Fruit fly (Drosophila melanogaster) whole organism, embryonic: ENCODE data around the gene Sptr.

Source experiments
- BEAF-32 ChIP-seq: fragments of 200-800 bp; sonication (Bioruptor generic); optimal IDR thresholded peaks from 3 replicates; lab custom pipeline; 2017; ENCODE audit warnings: missing biosample characterization, missing genetic modification characterization, mild to moderate bottlenecking, moderate library complexity, missing genetic modification reagents
- Blimp-1 ChIP-seq: fragments of 200-800 bp; sonication (Bioruptor generic); optimal IDR thresholded peaks from 3 replicates; lab custom pipeline; 2018; ENCODE audit warnings: missing biosample characterization, missing genetic modification characterization, mild to moderate bottlenecking, moderate library complexity, missing genetic modification reagents
- BtbVII ChIP-seq: fragments of 200-800 bp; sonication (Bioruptor generic); optimal IDR thresholded peaks from 3 replicates; lab custom pipeline; 2017; ENCODE audit warnings: missing biosample characterization, mild to moderate bottlenecking, missing genetic modification characterization
- CG12391 ChIP-seq: fragments of 200-800 bp; sonication (Bioruptor generic); optimal IDR thresholded peaks from 3 replicates; lab custom pipeline; 2018; ENCODE audit warnings: missing biosample characterization, mild to moderate bottlenecking, missing genetic modification characterization, moderate library complexity
- CG12769 ChIP-seq: fragments of 200-800 bp; sonication (Bioruptor generic); optimal IDR thresholded peaks from 2 replicates; lab custom pipeline; 2019; ENCODE audit warnings: missing biosample characterization, mild to moderate bottlenecking, missing genetic modification characterization, moderate library complexity
- CG13123 ChIP-seq: fragments of 200-800 bp; sonication (Bioruptor generic); optimal IDR thresholded peaks from 2 replicates; lab custom pipeline; 2016; ENCODE audit warnings: missing biosample characterization, missing genetic modification characterization
- CG13287 ChIP-seq: fragments of 200-800 bp; sonication (Bioruptor generic); IDR thresholded peaks from 2 replicates; pipeline ENCODE4 v1.3.6; 2022; ENCODE audit warnings: missing biosample characterization, missing genetic modification characterization; ENCODE audit not compliant: partially characterized antibody
- CG13296 ChIP-seq: fragments of 200-800 bp; sonication (Bioruptor generic); optimal IDR thresholded peaks from 3 replicates; lab custom pipeline; 2018; ENCODE audit warnings: missing biosample characterization, mild to moderate bottlenecking, missing genetic modification characterization
- CG14014 ChIP-seq: fragments of 200-800 bp; sonication (Bioruptor generic); IDR thresholded peaks from 2 replicates; pipeline ENCODE4 v1.3.6; 2022; ENCODE audit warnings: missing biosample characterization, missing genetic modification characterization
- CG15479 ChIP-seq: fragments of 200-800 bp; sonication (Bioruptor generic); optimal IDR thresholded peaks from 3 replicates; lab custom pipeline; 2019; ENCODE audit warnings: missing biosample characterization, mild to moderate bottlenecking, missing genetic modification characterization, moderate library complexity
- CG1602 ChIP-seq: fragments of 200-800 bp; sonication (Bioruptor generic); optimal IDR thresholded peaks from 3 replicates; lab custom pipeline; 2016; ENCODE audit warnings: missing biosample characterization, missing genetic modification characterization
- CG1603 ChIP-seq: fragments of 200-800 bp; sonication (Bioruptor generic); optimal IDR thresholded peaks from 2 replicates; lab custom pipeline; 2019; ENCODE audit warnings: missing biosample characterization, mild to moderate bottlenecking, missing genetic modification characterization, moderate library complexity
- CG16813 ChIP-seq: fragments of 200-800 bp; sonication (Bioruptor generic); IDR thresholded peaks from 3 replicates; pipeline ENCODE4 v1.3.6; 2022; ENCODE audit warnings: missing biosample characterization, missing genetic modification characterization; ENCODE audit not compliant: partially characterized antibody
- CG17361 ChIP-seq: fragments of 200-800 bp; sonication (Bioruptor generic); IDR thresholded peaks from 3 replicates; pipeline ENCODE4 v1.3.6; 2022; ENCODE audit warnings: missing biosample characterization, missing genetic modification characterization
- CG2199 ChIP-seq: fragments of 200-800 bp; sonication (Bioruptor generic); IDR thresholded peaks from 3 replicates; pipeline ENCODE4 v1.3.6; 2022; ENCODE audit warnings: missing biosample characterization, missing genetic modification characterization
- CG32767 ChIP-seq: fragments of 200-800 bp; sonication (Bioruptor generic); IDR thresholded peaks from 2 replicates; pipeline ENCODE4 v1.3.6; 2022; ENCODE audit warnings: missing biosample characterization, missing genetic modification characterization
- CG43689 ChIP-seq: fragments of 200-800 bp; sonication (Bioruptor generic); IDR thresholded peaks from 2 replicates; pipeline ENCODE4 v1.3.6; 2022; ENCODE audit warnings: missing biosample characterization, missing genetic modification characterization
- CG4730 ChIP-seq: fragments of 200-800 bp; sonication (Bioruptor generic); IDR thresholded peaks from 2 replicates; pipeline ENCODE4 v1.3.6; 2022; ENCODE audit warnings: missing biosample characterization, missing genetic modification characterization
- CG6854 ChIP-seq: fragments of 200-800 bp; sonication (Bioruptor generic); optimal IDR thresholded peaks from 3 replicates; lab custom pipeline; 2017; ENCODE audit warnings: missing biosample characterization, mild to moderate bottlenecking, missing genetic modification characterization
- CrebB ChIP-seq: fragments of 200-800 bp; sonication (Bioruptor generic); optimal IDR thresholded peaks from 3 replicates; lab custom pipeline; 2018; ENCODE audit warnings: missing biosample characterization, mild to moderate bottlenecking, missing genetic modification characterization
- Dll ChIP-seq: fragments of 200-800 bp; sonication (Bioruptor generic); IDR thresholded peaks from 4 replicates; pipeline ENCODE4 v1.3.6; 2022; ENCODE audit warnings: missing biosample characterization, missing genetic modification characterization; ENCODE audit not compliant: partially characterized antibody
- Drgx ChIP-seq: fragments of 200-800 bp; sonication (Bioruptor generic); IDR thresholded peaks from 2 replicates; pipeline ENCODE4 v1.3.6; 2022; ENCODE audit warnings: missing biosample characterization, missing genetic modification characterization
- HLHmδ ChIP-seq: fragments of 200-800 bp; sonication (Bioruptor generic); optimal IDR thresholded peaks from 2 replicates; lab custom pipeline; 2018; ENCODE audit warnings: missing biosample characterization, mild to moderate bottlenecking, missing genetic modification characterization, moderate library complexity
- Hr39 ChIP-seq: fragments of >200 bp; optimal IDR thresholded peaks from 2 replicates; lab custom pipeline; 2017
- MTF-1 ChIP-seq: fragments of 200-800 bp; sonication (Bioruptor generic); optimal IDR thresholded peaks from 2 replicates; lab custom pipeline; 2018; ENCODE audit warnings: missing biosample characterization, mild to moderate bottlenecking, missing genetic modification characterization, borderline replicate concordance
- Med ChIP-seq: fragments of 200-800 bp; sonication (Bioruptor generic); peaks from one replicate; lab custom pipeline; 2016; ENCODE audit warnings: missing biosample characterization, missing genetic modification characterization, mild to moderate bottlenecking, inconsistent platforms, moderate library complexity
- NC2β ChIP-seq: fragments of 200-800 bp; sonication (Bioruptor generic); optimal IDR thresholded peaks from 2 replicates; lab custom pipeline; 2016; ENCODE audit warnings: missing biosample characterization, missing genetic modification characterization
- PHDP ChIP-seq: fragments of 200-800 bp; sonication (Bioruptor generic); optimal IDR thresholded peaks from 3 replicates; lab custom pipeline; 2018; ENCODE audit warnings: missing biosample characterization, mild to moderate bottlenecking, missing genetic modification characterization, moderate library complexity
- al ChIP-seq: fragments of 200-800 bp; sonication (Bioruptor generic); IDR thresholded peaks from 2 replicates; pipeline ENCODE4 v1.3.6; 2022; ENCODE audit warnings: missing biosample characterization, missing genetic modification characterization
- cg ChIP-seq: fragments of 200-800 bp; sonication (Bioruptor generic); optimal IDR thresholded peaks from 3 replicates; lab custom pipeline; 2019; ENCODE audit warnings: missing biosample characterization, mild to moderate bottlenecking, missing genetic modification characterization, moderate library complexity
- cwo ChIP-seq: fragments of 200-800 bp; sonication (Bioruptor generic); optimal IDR thresholded peaks from 3 replicates; lab custom pipeline; 2017; ENCODE audit warnings: missing biosample characterization, missing genetic modification characterization, mild to moderate bottlenecking, moderate library complexity, missing genetic modification reagents
- eyg ChIP-seq: fragments of 200-800 bp; sonication (Bioruptor generic); optimal IDR thresholded peaks from 3 replicates; lab custom pipeline; 2016; ENCODE audit warnings: missing biosample characterization, missing genetic modification characterization
- h ChIP-seq: fragments of >200 bp; optimal IDR thresholded peaks from 2 replicates; lab custom pipeline; 2017
- hbn ChIP-seq: fragments of 200-800 bp; sonication (Bioruptor generic); IDR thresholded peaks from 2 replicates; pipeline ENCODE4 v1.3.6; 2022; ENCODE audit warnings: missing biosample characterization, missing genetic modification characterization; ENCODE audit not compliant: partially characterized antibody
- kah ChIP-seq: fragments of 200-800 bp; sonication (Bioruptor generic); optimal IDR thresholded peaks from 2 replicates; lab custom pipeline; 2018; ENCODE audit warnings: missing biosample characterization, mild to moderate bottlenecking, missing genetic modification characterization
- ken ChIP-seq: fragments of 200-800 bp; sonication (Bioruptor generic); IDR thresholded peaks from 3 replicates; pipeline ENCODE4 v1.3.6; 2022; ENCODE audit warnings: missing biosample characterization, missing genetic modification characterization
- maf-S ChIP-seq: fragments of 200-800 bp; sonication (Bioruptor generic); optimal IDR thresholded peaks from 2 replicates; lab custom pipeline; 2016; ENCODE audit warnings: missing biosample characterization, missing genetic modification characterization
- nerfin-1 ChIP-seq: fragments of 200-800 bp; sonication (Bioruptor generic); optimal IDR thresholded peaks from 3 replicates; lab custom pipeline; 2019; ENCODE audit warnings: missing biosample characterization, mild to moderate bottlenecking, missing genetic modification characterization, moderate library complexity
- odd ChIP-seq: fragments of 200-800 bp; sonication (Bioruptor generic); optimal IDR thresholded peaks from 2 replicates; lab custom pipeline; 2017; ENCODE audit warnings: missing biosample characterization, mild to moderate bottlenecking, missing genetic modification characterization
- pita ChIP-seq: fragments of 200-800 bp; sonication (Bioruptor generic); optimal IDR thresholded peaks from 2 replicates; lab custom pipeline; 2017; ENCODE audit warnings: missing biosample characterization, mild to moderate bottlenecking, missing genetic modification characterization
- repo ChIP-seq: fragments of 200-800 bp; sonication (Bioruptor generic); optimal IDR thresholded peaks from 2 replicates; lab custom pipeline; 2016; ENCODE audit warnings: missing biosample characterization, missing genetic modification characterization
- salm ChIP-seq: fragments of 200-800 bp; sonication (Bioruptor generic); optimal IDR thresholded peaks from 2 replicates; lab custom pipeline; 2018; ENCODE audit warnings: missing biosample characterization, mild to moderate bottlenecking, missing genetic modification characterization
- schlank ChIP-seq: fragments of 200-800 bp; sonication (Bioruptor generic); optimal IDR thresholded peaks from 2 replicates; lab custom pipeline; 2018; ENCODE audit warnings: missing biosample characterization, mild to moderate bottlenecking, missing genetic modification characterization
- scrt ChIP-seq: fragments of 200-800 bp; sonication (Bioruptor generic); optimal IDR thresholded peaks from 2 replicates; lab custom pipeline; 2018; ENCODE audit warnings: missing biosample characterization, mild to moderate bottlenecking, missing genetic modification characterization, moderate library complexity
- sens ChIP-seq: fragments of 200-800 bp; sonication (Bioruptor generic); peaks from one replicate; lab custom pipeline; 2016; ENCODE audit warnings: missing biosample characterization, missing genetic modification characterization
- sim ChIP-seq: fragments of 200-800 bp; sonication (Bioruptor generic); IDR thresholded peaks from 2 replicates; pipeline ENCODE4 v1.3.6; 2022; ENCODE audit warnings: missing biosample characterization, missing genetic modification characterization
- sqz ChIP-seq: fragments of 200-800 bp; sonication (Bioruptor generic); optimal IDR thresholded peaks from 3 replicates; lab custom pipeline; 2018; ENCODE audit warnings: missing biosample characterization, mild to moderate bottlenecking, missing genetic modification characterization
- stc ChIP-seq: fragments of 200-800 bp; sonication (Bioruptor generic); IDR thresholded peaks from 2 replicates; pipeline ENCODE4 v1.3.6; 2022; ENCODE audit warnings: missing biosample characterization, missing genetic modification characterization
- stwl ChIP-seq: fragments of 200-800 bp; sonication (Bioruptor generic); optimal IDR thresholded peaks from 3 replicates; lab custom pipeline; 2018; ENCODE audit warnings: missing biosample characterization, mild to moderate bottlenecking, missing genetic modification characterization, moderate library complexity
- yki ChIP-seq: fragments of >200 bp; optimal IDR thresholded peaks from 3 replicates; lab custom pipeline; 2018

Sptr gene

DNA sequence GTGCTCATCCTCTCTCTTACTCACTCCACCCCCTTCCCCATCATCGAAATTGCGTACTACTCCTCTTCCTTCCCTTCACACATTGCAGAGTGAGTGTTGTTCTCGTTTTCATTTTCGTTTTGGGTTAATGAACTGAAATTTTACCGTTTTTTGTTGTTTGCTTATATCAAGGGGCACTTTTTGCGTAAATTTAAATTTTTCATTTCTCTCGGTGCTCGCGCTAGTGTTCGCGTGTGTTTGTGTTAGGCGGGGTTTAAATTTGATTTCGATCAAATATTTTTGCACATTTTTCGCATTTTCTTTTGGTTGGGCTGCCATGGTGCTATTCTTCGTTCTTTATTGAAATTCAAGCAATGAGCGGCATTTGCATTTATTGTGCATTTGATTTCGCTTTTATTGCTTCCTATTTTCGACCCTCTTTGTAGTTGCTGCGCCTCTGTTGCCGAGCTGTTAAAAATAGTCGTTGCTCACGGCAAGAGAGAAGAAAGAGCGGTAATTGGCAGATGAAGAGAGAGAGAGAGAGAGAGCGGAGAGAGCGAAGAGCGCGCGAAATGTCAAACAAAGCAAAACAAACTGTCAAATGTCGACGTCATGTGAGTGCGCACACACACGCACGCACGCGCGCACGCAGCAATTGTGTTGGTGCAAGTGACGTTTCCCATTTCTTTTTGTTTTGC is 43.3 kb downstream of the Sptr start (continued):
- TF ChIP-seq kah (GFP tag; lab: Kevin White, UChicago) (peak; percentile 27), CG1603 (tag; lab: Kevin White, UChicago) (no peak), cwo (GFP tag; lab: Kevin White, UChicago) (peak; percentile 9), Hr39 (lab: Kevin White, UChicago) (peak; percentile 96), Drgx (GFP tag; lab: Robert Waterston, UW) (peak; percentile 60), BEAF-32 (no peak), CG14014 (GFP tag; lab: Robert Waterston, UW) (peak; percentile 10; the same call in 1 of the 2 replicates), al (GFP tag; lab: Robert Waterston, UW) (no peak), CG43689 (GFP tag; lab: Robert Waterston, UW) (no peak), CG1602 (GFP tag; lab: Kevin White, UChicago) (no peak), Blimp-1 (GFP tag; lab: Kevin White, UChicago) (peak; percentile 16), CG15479 (GFP tag; lab: Kevin White, UChicago) (peak; percentile 93), CG17361 (GFP tag; lab: Robert Waterston, UW) (peak; percentile 30; the same call in 1 of the 3 replicates), sim (GFP tag; lab: Robert Waterston, UW) (0 out of 2 replicates have a peak, but pooled peaks have one; percentile 39), pita (GFP tag; lab: Kevin White, UChicago) (no peak), Med (GFP tag; lab: Kevin White, UChicago) (peak; percentile 49), CG32767 (GFP tag; lab: Robert Waterston, UW) (no peak), CG6854 (GFP tag; lab: Kevin White, UChicago) (peak; percentile 2), NC2β (no peak), sqz (GFP tag; lab: Kevin White, UChicago) (peak; percentile 60), stwl (tag; lab: Kevin White, UChicago) (peak; percentile 60), CG12391 (no peak), cg (GFP tag; lab: Kevin White, UChicago) (peak; percentile 85), h (lab: Kevin White, UChicago) (no peak), CG13296 (GFP tag; lab: Kevin White, UChicago) (peak; percentile 29), Dll (peak; percentile 58; the same call in 1 of the 4 replicates), stc (peak; percentile 21; the same call in 1 of the 2 replicates), repo (GFP tag; lab: Kevin White, UChicago) (no peak), ken (peak; percentile 50; the same call in 1 of the 3 replicates), nerfin-1 (peak; percentile 2), eyg (no peak), CrebB (tag; lab: Kevin White, UChicago) (no peak), salm (tag; lab: Kevin White, UChicago) (no peak), hbn (GFP tag; lab: Robert Waterston, UW) (peak; percentile 21; the same call in 1 of the 2 replicates), CG16813 (GFP tag; lab: Robert Waterston, UW) (peak; percentile 29; the same call in 1 of the 3 replicates), maf-S (GFP tag; lab: Kevin White, UChicago) (no peak), odd (GFP tag; lab: Kevin White, UChicago) (no peak), CG2199 (0 out of 3 replicates have a peak, but pooled peaks have one; percentile 50), PHDP (tag; lab: Kevin White, UChicago) (peak; percentile 13), yki (peak; percentile 99), CG13123 (GFP tag; lab: Kevin White, UChicago) (no peak), CG4730 (GFP tag; lab: Robert Waterston, UW) (no peak), scrt (GFP tag; lab: Kevin White, UChicago) (no peak), HLHmδ (GFP tag; lab: Kevin White, UChicago) (peak; percentile 40), MTF-1 (GFP tag; lab: Kevin White, UChicago) (peak; percentile 29), schlank (tag; lab: Kevin White, UChicago) (no peak), CG13287 (GFP tag; lab: Robert Waterston, UW) (peak; percentile 39), BtbVII (GFP tag; lab: Kevin White, UChicago) (peak; percentile 49), sens (GFP tag; lab: Kevin White, UChicago) (peak; percentile 39), CG12769 (peak; percentile 30)
